Fruit fly (Drosophila melanogaster) whole organism, embryonic: Measurements from ENCODE around the gene Tre1.

ENCODE experiments used
- Atf6 ChIP-seq: fragments of 200-800 bp; sonication (Bioruptor generic); IDR thresholded peaks from 2 replicates; pipeline ENCODE4 v1.3.6; 2022; ENCODE audit warnings: missing biosample characterization, missing genetic modification characterization
- Awh ChIP-seq: fragments of 200-800 bp; sonication (Bioruptor generic); IDR thresholded peaks from 2 replicates; pipeline ENCODE4, ENCODE4 v1.3.6; 2022; ENCODE audit warnings: missing biosample characterization, missing genetic modification characterization
- Blimp-1 ChIP-seq: fragments of 200-800 bp; sonication (Bioruptor generic); optimal IDR thresholded peaks from 3 replicates; lab custom pipeline; 2018; ENCODE audit warnings: missing biosample characterization, missing genetic modification characterization, mild to moderate bottlenecking, moderate library complexity, missing genetic modification reagents
- CG10209 ChIP-seq: fragments of 200-800 bp; sonication (Bioruptor generic); optimal IDR thresholded peaks from 3 replicates; lab custom pipeline; 2017; ENCODE audit warnings: missing biosample characterization, mild to moderate bottlenecking, missing genetic modification characterization, missing genetic modification reagents
- CG10959 ChIP-seq: fragments of 200-800 bp; sonication (Bioruptor generic); IDR thresholded peaks from 2 replicates; pipeline ENCODE4 v1.3.6; 2022; ENCODE audit warnings: missing biosample characterization, missing genetic modification characterization
- CG11247 ChIP-seq: fragments of 200-800 bp; sonication (Bioruptor generic); IDR thresholded peaks from 2 replicates; pipeline ENCODE4 v1.3.6; 2022; ENCODE audit warnings: missing biosample characterization, missing genetic modification characterization
- CG15011 ChIP-seq: fragments of 200-800 bp; sonication (Bioruptor generic); optimal IDR thresholded peaks from 3 replicates; lab custom pipeline; 2018; ENCODE audit warnings: missing biosample characterization, mild to moderate bottlenecking, missing genetic modification characterization
- CG17328 ChIP-seq: fragments of 200-800 bp; sonication (Bioruptor generic); IDR thresholded peaks from 2 replicates; pipeline ENCODE4 v1.3.6; 2022; ENCODE audit warnings: missing biosample characterization, missing genetic modification characterization
- CG17385 ChIP-seq: fragments of 200-800 bp; sonication (Bioruptor generic); optimal IDR thresholded peaks from 3 replicates; lab custom pipeline; 2018; ENCODE audit warnings: missing biosample characterization, mild to moderate bottlenecking, missing genetic modification characterization
- CG18476 ChIP-seq: fragments of 200-800 bp; sonication (Bioruptor generic); optimal IDR thresholded peaks from 2 replicates; lab custom pipeline; 2016; ENCODE audit warnings: missing biosample characterization, mild to moderate bottlenecking, missing genetic modification characterization
- CG18619 ChIP-seq: fragments of 200-800 bp; sonication (Bioruptor generic); optimal IDR thresholded peaks from 3 replicates; lab custom pipeline; 2017; ENCODE audit warnings: missing biosample characterization, mild to moderate bottlenecking, missing genetic modification characterization
- CG32767 ChIP-seq: fragments of 200-800 bp; sonication (Bioruptor generic); IDR thresholded peaks from 2 replicates; pipeline ENCODE4 v1.3.6; 2022; ENCODE audit warnings: missing biosample characterization, missing genetic modification characterization
- CG32772 ChIP-seq: fragments of 200-800 bp; sonication (Bioruptor generic); IDR thresholded peaks from 2 replicates; pipeline ENCODE4 v1.3.6; 2022; ENCODE audit warnings: missing biosample characterization, missing genetic modification characterization
- CG33213 ChIP-seq: fragments of 200-800 bp; sonication (Bioruptor generic); optimal IDR thresholded peaks from 3 replicates; lab custom pipeline; 2016; ENCODE audit warnings: missing biosample characterization, missing genetic modification characterization
- CG3726 ChIP-seq: fragments of 200-800 bp; sonication (Bioruptor generic); IDR thresholded peaks from 3 replicates; pipeline ENCODE4, ENCODE4 v1.3.6; 2022; ENCODE audit warnings: missing biosample characterization, missing genetic modification characterization
- CG4707 ChIP-seq: fragments of 200-800 bp; sonication (Bioruptor generic); optimal IDR thresholded peaks from 2 replicates; lab custom pipeline; 2018; ENCODE audit warnings: missing biosample characterization, mild to moderate bottlenecking, missing genetic modification characterization, moderate library complexity
- CG6683 ChIP-seq: fragments of 200-800 bp; sonication (Bioruptor generic); optimal IDR thresholded peaks from 2 replicates; lab custom pipeline; 2017; ENCODE audit warnings: missing biosample characterization, mild to moderate bottlenecking, missing genetic modification characterization, missing genetic modification reagents
- CG6854 ChIP-seq: fragments of 200-800 bp; sonication (Bioruptor generic); optimal IDR thresholded peaks from 3 replicates; lab custom pipeline; 2017; ENCODE audit warnings: missing biosample characterization, mild to moderate bottlenecking, missing genetic modification characterization
- CG7271 ChIP-seq: fragments of 200-800 bp; sonication (Bioruptor generic); optimal IDR thresholded peaks from 2 replicates; lab custom pipeline; 2018; ENCODE audit warnings: missing biosample characterization, mild to moderate bottlenecking, missing genetic modification characterization, moderate library complexity
- CG8089 ChIP-seq: fragments of 200-800 bp; sonication (Bioruptor generic); optimal IDR thresholded peaks from 3 replicates; lab custom pipeline; 2016; ENCODE audit warnings: missing biosample characterization, missing genetic modification characterization
- CG9797 ChIP-seq: fragments of 200-800 bp; sonication (Bioruptor generic); optimal IDR thresholded peaks from 3 replicates; lab custom pipeline; 2018; ENCODE audit warnings: missing biosample characterization, mild to moderate bottlenecking, missing genetic modification characterization
- CoRest ChIP-seq: fragments of 200-800 bp; sonication (Bioruptor generic); optimal IDR thresholded peaks from 3 replicates; lab custom pipeline; 2018; ENCODE audit warnings: missing biosample characterization, mild to moderate bottlenecking, missing genetic modification characterization, moderate library complexity
- E2f1 ChIP-seq: fragments of 200-800 bp; sonication (Bioruptor generic); IDR thresholded peaks from 2 replicates; pipeline ENCODE4 v1.3.6; 2022; ENCODE audit warnings: missing biosample characterization, missing genetic modification characterization
- Gsc ChIP-seq: fragments of 200-800 bp; sonication (Bioruptor generic); IDR thresholded peaks from 2 replicates; pipeline ENCODE4 v1.3.6; 2022; ENCODE audit warnings: missing biosample characterization, missing genetic modification characterization
- HLH3B ChIP-seq: fragments of 200-800 bp; sonication (Bioruptor generic); IDR thresholded peaks from 2 replicates; pipeline ENCODE4 v1.3.6; 2022; ENCODE audit warnings: missing biosample characterization, missing genetic modification characterization
- Hr3 ChIP-seq: fragments of 200-800 bp; sonication (Bioruptor generic); optimal IDR thresholded peaks from 3 replicates; lab custom pipeline; 2016; ENCODE audit warnings: missing biosample characterization, missing genetic modification characterization
- NC2β ChIP-seq: fragments of 200-800 bp; sonication (Bioruptor generic); optimal IDR thresholded peaks from 2 replicates; lab custom pipeline; 2016; ENCODE audit warnings: missing biosample characterization, missing genetic modification characterization
- Ptx1 ChIP-seq: fragments of 200-800 bp; sonication (Bioruptor generic); IDR thresholded peaks from 2 replicates; pipeline ENCODE4 v1.3.6; 2022; ENCODE audit warnings: missing biosample characterization, missing genetic modification characterization
- Trl ChIP-seq, 3 experiments: fragments of >200 bp in 2 of 3; fragments of 200-800 bp in 1 of 3; sonication (Bioruptor generic) in 1 of 3; optimal IDR thresholded peaks; 2 replicates in 1 of 3; 3 replicates in 2 of 3; lab custom pipeline; 2016 to 2017; ENCODE audit warnings: missing biosample characterization in 1 of 3, missing genetic modification characterization in 1 of 3
- Usf ChIP-seq: fragments of 200-800 bp; sonication (Bioruptor generic); optimal IDR thresholded peaks from 2 replicates; lab custom pipeline; 2017; ENCODE audit warnings: missing genotype, missing biosample characterization, missing genetic modification characterization
- crp ChIP-seq, 2 experiments: fragments of 200-800 bp; sonication (Bioruptor generic); optimal IDR thresholded peaks; 2 replicates in 1 of 2; 3 replicates in 1 of 2; lab custom pipeline; 2017; ENCODE audit warnings: missing biosample characterization in 2 of 2, missing genetic modification characterization in 2 of 2, mild to moderate bottlenecking in 1 of 2, moderate library complexity in 1 of 2
- disco-r ChIP-seq: fragments of 200-800 bp; sonication (Bioruptor generic); optimal IDR thresholded peaks from 2 replicates; lab custom pipeline; 2016; ENCODE audit warnings: missing biosample characterization, missing genetic modification characterization
- en ChIP-seq: fragments of 200-800 bp; sonication (Bioruptor generic); optimal IDR thresholded peaks from 2 replicates; lab custom pipeline; 2016; ENCODE audit warnings: missing biosample characterization, missing genetic modification characterization
- ewg ChIP-seq: fragments of 200-800 bp; sonication (Bioruptor generic); optimal IDR thresholded peaks from 3 replicates; lab custom pipeline; 2017; ENCODE audit warnings: mild to moderate bottlenecking, missing biosample characterization, missing genetic modification reagents, missing genetic modification characterization
- fd3F ChIP-seq: fragments of 200-800 bp; sonication (Bioruptor generic); optimal IDR thresholded peaks from 2 replicates; lab custom pipeline; 2018; ENCODE audit warnings: missing biosample characterization, mild to moderate bottlenecking, missing genetic modification characterization, moderate library complexity
- grn ChIP-seq: fragments of 200-800 bp; sonication (Bioruptor generic); optimal IDR thresholded peaks from 3 replicates; lab custom pipeline; 2017; ENCODE audit warnings: missing biosample characterization, missing genetic modification characterization
- gt ChIP-seq: fragments of 200-800 bp; sonication (Bioruptor generic); IDR thresholded peaks from 2 replicates; pipeline ENCODE4 v1.3.6; 2022; ENCODE audit warnings: missing biosample characterization, missing genetic modification characterization
- hbn ChIP-seq: fragments of 200-800 bp; sonication (Bioruptor generic); IDR thresholded peaks from 2 replicates; pipeline ENCODE4 v1.3.6; 2022; ENCODE audit warnings: missing biosample characterization, missing genetic modification characterization; ENCODE audit not compliant: partially characterized antibody
- klu ChIP-seq: fragments of 200-800 bp; sonication (Bioruptor generic); IDR thresholded peaks from 2 replicates; pipeline ENCODE4 v1.3.6; 2022; ENCODE audit warnings: missing biosample characterization, missing genetic modification characterization
- pan ChIP-seq, 4 experiments: fragments of >200 bp in 3 of 4; fragments of 200-800 bp in 1 of 4; sonication (Bioruptor generic) in 1 of 4; optimal IDR thresholded peaks in 3 of 4; IDR thresholded peaks in 1 of 4; 2 replicates each; pipeline versions ENCODE4 v1.3.6 to Lab custom; 2017 to 2022; ENCODE audit warnings: missing biosample characterization in 2 of 4, missing genetic modification characterization in 2 of 4, mixed read lengths in 1 of 4
- pita ChIP-seq: fragments of 200-800 bp; sonication (Bioruptor generic); optimal IDR thresholded peaks from 2 replicates; lab custom pipeline; 2017; ENCODE audit warnings: missing biosample characterization, mild to moderate bottlenecking, missing genetic modification characterization
- pzg ChIP-seq: fragments of 200-800 bp; sonication (Bioruptor generic); optimal IDR thresholded peaks from 3 replicates; lab custom pipeline; 2018; ENCODE audit warnings: missing biosample characterization, mild to moderate bottlenecking, missing genetic modification characterization, moderate library complexity
- rib ChIP-seq: fragments of 200-800 bp; sonication (Bioruptor generic); IDR thresholded peaks from 2 replicates; pipeline ENCODE4 v1.3.6; 2022; ENCODE audit warnings: missing biosample characterization, missing genetic modification characterization
- so ChIP-seq: fragments of 200-800 bp; sonication (Bioruptor generic); IDR thresholded peaks from 3 replicates; pipeline ENCODE4 v1.3.6; 2022; ENCODE audit warnings: missing biosample characterization, missing genetic modification characterization
- sob ChIP-seq: fragments of 200-800 bp; sonication (Bioruptor generic); IDR thresholded peaks from 2 replicates; pipeline ENCODE4 v1.3.6; 2022; ENCODE audit warnings: missing biosample characterization, missing genetic modification characterization
- sug ChIP-seq: fragments of 200-800 bp; optimal IDR thresholded peaks from 2 replicates; lab custom pipeline; 2019; ENCODE audit warnings: missing biosample characterization, mild to moderate bottlenecking, missing genetic modification characterization, moderate library complexity
- tio ChIP-seq: fragments of 200-800 bp; sonication (Bioruptor generic); optimal IDR thresholded peaks from 2 replicates; lab custom pipeline; 2017; ENCODE audit warnings: missing biosample characterization, missing genetic modification characterization, inconsistent platforms
- trh ChIP-seq: fragments of 200-800 bp; sonication (Bioruptor generic); optimal IDR thresholded peaks from 2 replicates; lab custom pipeline; 2016; ENCODE audit warnings: missing biosample characterization, missing genetic modification characterization

The Tre1 gene

dm6 chrX:5677400-5678177 is 2.2 kb downstream of the Tre1 start (continued):
- TF ChIP-seq pan (optimal IDR thresholded peaks at IDR 0.05; lab: Kevin White, UChicago), result no peak
- TF ChIP-seq pan (GFP tag; optimal IDR thresholded peaks at IDR 0.05 in 1 of 2, IDR thresholded peaks at IDR 0.05 in 1 of 2), result peak in 1 of 2 experiments; percentile 85
- peak; percentile 30 for TF ChIP-seq CG9797 (GFP tag; lab: Kevin White, UChicago)
- no peak for TF ChIP-seq hbn
- peak; percentile 81 for TF ChIP-seq en (GFP tag; lab: Kevin White, UChicago)
- peak; percentile 97 for TF ChIP-seq Awh (GFP tag; lab: Robert Waterston, UW)
- TF ChIP-seq CG32772 (GFP tag; lab: Robert Waterston, UW), result peak; percentile 61
- peak; percentile 82 for TF ChIP-seq CG7271
- peak; percentile 93 for TF ChIP-seq CG18476 (GFP tag; lab: Kevin White, UChicago)
- peak in 1 of 2 experiments; percentile 55 for TF ChIP-seq crp (GFP tag; optimal IDR thresholded peaks at IDR 0.05; lab: Kevin White, UChicago)
- TF ChIP-seq gt, result peak; percentile 71
- 0 out of 2 replicates have a peak, but pooled peaks have one; percentile 28 for TF ChIP-seq klu (GFP tag; lab: Robert Waterston, UW)
- TF ChIP-seq NC2β (GFP tag; lab: Kevin White, UChicago), result peak; percentile 92
- peak; percentile 96 for TF ChIP-seq grn (GFP tag; lab: Kevin White, UChicago)
- TF ChIP-seq CG8089 (GFP tag; lab: Kevin White, UChicago), result peak; percentile 94
- peak; percentile 72 for TF ChIP-seq sug (tag; lab: Kevin White, UChicago)
- TF ChIP-seq CG15011 (GFP tag; lab: Kevin White, UChicago), result peak; percentile 95
- peak; percentile 30; the same call in 1 of the 2 replicates for TF ChIP-seq Ptx1 (GFP tag; lab: Robert Waterston, UW)
- TF ChIP-seq CG17328 (GFP tag; lab: Robert Waterston, UW), result peak; percentile 90
- TF ChIP-seq disco-r (GFP tag; lab: Kevin White, UChicago), result peak; percentile 84
- TF ChIP-seq CG10209 (GFP tag; lab: Kevin White, UChicago), result peak; percentile 95
- peak; percentile 94 for TF ChIP-seq Blimp-1 (GFP tag; lab: Kevin White, UChicago)
- TF ChIP-seq CG10959 (GFP tag; lab: Robert Waterston, UW), result peak; percentile 79
- peak; percentile 89 for TF ChIP-seq tio (GFP tag; lab: Kevin White, UChicago)
- TF ChIP-seq CG6854, result peak; percentile 93
- peak; percentile 78 for TF ChIP-seq CG32767
- TF ChIP-seq pita (GFP tag; lab: Kevin White, UChicago), result no peak
- TF ChIP-seq CG3726, result peak; percentile 85
- TF ChIP-seq E2f1, result peak; percentile 72; the same call in 1 of the 2 replicates
- peak; percentile 66 for TF ChIP-seq Hr3 (GFP tag; lab: Kevin White, UChicago)
- peak; percentile 91 for TF ChIP-seq CG6683 (GFP tag; lab: Kevin White, UChicago)
- TF ChIP-seq Trl (optimal IDR thresholded peaks at IDR 0.05; lab: Kevin White, UChicago), result no peak
- peak; percentile 94 for TF ChIP-seq Trl (GFP tag; optimal IDR thresholded peaks at IDR 0.05; lab: Kevin White, UChicago)
- TF ChIP-seq ewg (GFP tag; lab: Kevin White, UChicago), result peak; percentile 84
- peak; percentile 94 for TF ChIP-seq fd3F (GFP tag; lab: Kevin White, UChicago)
- peak; percentile 89 for TF ChIP-seq HLH3B
- TF ChIP-seq Atf6 (GFP tag; lab: Robert Waterston, UW), result peak; percentile 94
- no peak for TF ChIP-seq Gsc (GFP tag; lab: Robert Waterston, UW)
- TF ChIP-seq rib, result peak; percentile 90
- TF ChIP-seq CoRest (tag; lab: Kevin White, UChicago), result peak; percentile 92
- peak; percentile 92 for TF ChIP-seq CG18619 (GFP tag; lab: Kevin White, UChicago)
- TF ChIP-seq CG33213 (GFP tag; lab: Kevin White, UChicago), result peak; percentile 96
- peak; percentile 92; the same call in 2 of the 3 replicates for TF ChIP-seq so
- TF ChIP-seq pzg (GFP tag; lab: Kevin White, UChicago), result peak; percentile 16
- TF ChIP-seq CG11247 (GFP tag; lab: Robert Waterston, UW), result peak; percentile 93
- peak; percentile 92 for TF ChIP-seq sob (GFP tag; lab: Robert Waterston, UW)
- peak; percentile 96 for TF ChIP-seq CG4707 (GFP tag; lab: Kevin White, UChicago)
- TF ChIP-seq trh (GFP tag; lab: Kevin White, UChicago), result peak; percentile 93
- TF ChIP-seq CG17385 (GFP tag; lab: Kevin White, UChicago), result peak; percentile 88
- peak; percentile 16 for TF ChIP-seq Usf (GFP tag; lab: Kevin White, UChicago)
